Fruit fly (Drosophila melanogaster) whole organism, embryonic: ENCODE measurements around the gene CG16789.

Experiments
- Abd-B ChIP-seq: fragments of 200-800 bp; sonication (Bioruptor generic); optimal IDR thresholded peaks from 2 replicates; lab custom pipeline; 2018; ENCODE audit warnings: missing biosample characterization, mild to moderate bottlenecking, missing genetic modification characterization, moderate library complexity
- CG10959 ChIP-seq: fragments of 200-800 bp; sonication (Bioruptor generic); IDR thresholded peaks from 2 replicates; pipeline ENCODE4 v1.3.6; 2022; ENCODE audit warnings: missing biosample characterization, missing genetic modification characterization
- CG12299 ChIP-seq: fragments of 200-800 bp; sonication (Bioruptor generic); optimal IDR thresholded peaks from 2 replicates; lab custom pipeline; 2018; ENCODE audit warnings: missing biosample characterization, mild to moderate bottlenecking, missing genetic modification characterization
- CG9609 ChIP-seq: fragments of 200-800 bp; sonication (Bioruptor generic); optimal IDR thresholded peaks from 3 replicates; lab custom pipeline; 2016; ENCODE audit warnings: missing biosample characterization, missing genetic modification characterization
- HLH4C ChIP-seq: fragments of 200-800 bp; sonication (Bioruptor generic); IDR thresholded peaks from 3 replicates; pipeline ENCODE4 v1.3.6; 2022; ENCODE audit warnings: missing biosample characterization, missing genetic modification characterization; ENCODE audit not compliant: partially characterized antibody
- Hr78 ChIP-seq, 2 experiments: fragments of 200-800 bp in 1 of 2; fragments of >200 bp in 1 of 2; sonication (Bioruptor generic) in 1 of 2; optimal IDR thresholded peaks; 2 replicates each; lab custom pipeline; 2017 to 2019; ENCODE audit warnings: missing biosample characterization in 2 of 2, missing genetic modification characterization in 2 of 2, mild to moderate bottlenecking in 1 of 2, moderate library complexity in 1 of 2
- Six4 ChIP-seq: fragments of 200-800 bp; sonication (Bioruptor generic); optimal IDR thresholded peaks from 2 replicates; lab custom pipeline; 2016; ENCODE audit warnings: missing biosample characterization, missing genetic modification characterization
- br ChIP-seq: fragments of >200 bp; optimal IDR thresholded peaks from 2 replicates; lab custom pipeline; 2017
- ham ChIP-seq: fragments of 200-800 bp; sonication (Bioruptor generic); IDR thresholded peaks from 2 replicates; pipeline ENCODE4 v1.3.6; 2022; ENCODE audit warnings: missing biosample characterization, missing genetic modification characterization
- sim ChIP-seq: fragments of 200-800 bp; sonication (Bioruptor generic); IDR thresholded peaks from 2 replicates; pipeline ENCODE4 v1.3.6; 2022; ENCODE audit warnings: missing biosample characterization, missing genetic modification characterization

dm6 chr3R:9516400-9516852, 49.6 kb upstream of the CG16789 start:
- TF ChIP-seq HLH4C (GFP tag; lab: Robert Waterston, UW) (no peak), Six4 (GFP tag; lab: Kevin White, UChicago) (no peak), Abd-B (GFP tag; lab: Kevin White, UChicago) (no peak), Hr78 (GFP tag; optimal IDR thresholded peaks at IDR 0.05; lab: Kevin White, UChicago) (peak in 1 of 2 experiments; percentile 67), CG12299 (tag; lab: Kevin White, UChicago) (no peak), CG10959 (GFP tag; lab: Robert Waterston, UW) (no peak), CG9609 (GFP tag; lab: Kevin White, UChicago) (no peak), sim (GFP tag; lab: Robert Waterston, UW) (no peak), br (lab: Kevin White, UChicago) (no peak), ham (GFP tag; lab: Robert Waterston, UW) (no peak)
